Fruit fly (Drosophila melanogaster) whole organism, embryonic: Measurements from ENCODE around the gene Cp110.

Experiments
- Atf3 ChIP-seq: fragments of 200-800 bp; sonication (Bioruptor generic); optimal IDR thresholded peaks from 3 replicates; lab custom pipeline; 2016; ENCODE audit warnings: missing biosample characterization, missing genetic modification characterization
- Bteb2 ChIP-seq: fragments of 200-800 bp; sonication (Bioruptor generic); optimal IDR thresholded peaks from 2 replicates; lab custom pipeline; 2016; ENCODE audit warnings: missing biosample characterization, missing genetic modification characterization
- CG10147 ChIP-seq: fragments of 200-800 bp; sonication (Bioruptor generic); optimal IDR thresholded peaks from 2 replicates; lab custom pipeline; 2019; ENCODE audit warnings: missing biosample characterization, mild to moderate bottlenecking, missing genetic modification characterization, moderate library complexity
- CG10654 ChIP-seq: fragments of 200-800 bp; sonication (Bioruptor generic); optimal IDR thresholded peaks from 2 replicates; lab custom pipeline; 2016; ENCODE audit warnings: missing biosample characterization, missing genetic modification characterization
- CG10979 ChIP-seq: fragments of 200-800 bp; sonication (Bioruptor generic); optimal IDR thresholded peaks from 2 replicates; lab custom pipeline; 2018; ENCODE audit warnings: missing biosample characterization, mild to moderate bottlenecking, missing genetic modification characterization, moderate library complexity
- CG11696 ChIP-seq: fragments of 200-800 bp; sonication (Bioruptor generic); IDR thresholded peaks from 2 replicates; pipeline ENCODE4 v1.3.6; 2022; ENCODE audit warnings: missing biosample characterization, missing genetic modification characterization
- CG12769 ChIP-seq: fragments of 200-800 bp; sonication (Bioruptor generic); optimal IDR thresholded peaks from 2 replicates; lab custom pipeline; 2019; ENCODE audit warnings: missing biosample characterization, mild to moderate bottlenecking, missing genetic modification characterization, moderate library complexity
- CG14965 ChIP-seq: fragments of 200-800 bp; sonication (Bioruptor generic); optimal IDR thresholded peaks from 2 replicates; lab custom pipeline; 2016; ENCODE audit warnings: missing biosample characterization, missing genetic modification characterization, borderline replicate concordance
- CG15269 ChIP-seq: fragments of 200-800 bp; sonication (Bioruptor generic); optimal IDR thresholded peaks from 2 replicates; lab custom pipeline; 2018; ENCODE audit warnings: missing biosample characterization, mild to moderate bottlenecking, missing genetic modification characterization, moderate library complexity
- CG1529 ChIP-seq: fragments of 200-800 bp; sonication (Bioruptor generic); optimal IDR thresholded peaks from 3 replicates; lab custom pipeline; 2018; ENCODE audit warnings: missing biosample characterization, missing genetic modification characterization
- CG16815 ChIP-seq: fragments of 200-800 bp; sonication (Bioruptor generic); optimal IDR thresholded peaks from 3 replicates; lab custom pipeline; 2017; ENCODE audit warnings: missing biosample characterization, mild to moderate bottlenecking, missing genetic modification characterization
- CG17568 ChIP-seq: fragments of 200-800 bp; sonication (Bioruptor generic); optimal IDR thresholded peaks from 2 replicates; lab custom pipeline; 2018; ENCODE audit warnings: missing biosample characterization, mild to moderate bottlenecking, missing genetic modification characterization, moderate library complexity
- CG1832 ChIP-seq: fragments of 200-800 bp; sonication (Bioruptor generic); optimal IDR thresholded peaks from 2 replicates; lab custom pipeline; 2017; ENCODE audit warnings: missing biosample characterization, mild to moderate bottlenecking, missing genetic modification characterization, inconsistent platforms
- CG2120 ChIP-seq: fragments of 200-800 bp; sonication (Bioruptor generic); optimal IDR thresholded peaks from 3 replicates; lab custom pipeline; 2016; ENCODE audit warnings: missing biosample characterization, missing genetic modification characterization
- CG2199 ChIP-seq: fragments of 200-800 bp; sonication (Bioruptor generic); IDR thresholded peaks from 3 replicates; pipeline ENCODE4 v1.3.6; 2022; ENCODE audit warnings: missing biosample characterization, missing genetic modification characterization
- CG2678 ChIP-seq: fragments of 200-800 bp; sonication (Bioruptor generic); optimal IDR thresholded peaks from 3 replicates; lab custom pipeline; 2019; ENCODE audit warnings: missing biosample characterization, mild to moderate bottlenecking, missing genetic modification characterization, moderate library complexity
- CG31441 ChIP-seq: fragments of 200-800 bp; sonication (Bioruptor generic); IDR thresholded peaks from 2 replicates; pipeline ENCODE4 v1.3.6; 2022; ENCODE audit warnings: missing biosample characterization, missing genetic modification characterization
- CG3163 ChIP-seq: fragments of 200-800 bp; sonication (Bioruptor generic); optimal IDR thresholded peaks from 3 replicates; lab custom pipeline; 2016; ENCODE audit warnings: missing biosample characterization, missing genetic modification characterization
- CG32532 ChIP-seq: fragments of 200-800 bp; sonication (Bioruptor generic); IDR thresholded peaks from 2 replicates; pipeline ENCODE4 v1.3.6; 2022; ENCODE audit warnings: missing biosample characterization, missing genetic modification characterization
- CG34376 ChIP-seq: fragments of 200-800 bp; sonication (Bioruptor generic); optimal IDR thresholded peaks from 2 replicates; lab custom pipeline; 2018; ENCODE audit warnings: missing biosample characterization, mild to moderate bottlenecking, missing genetic modification characterization
- CG3847 ChIP-seq: fragments of 200-800 bp; sonication (Bioruptor generic); IDR thresholded peaks from 2 replicates; pipeline ENCODE4 v1.3.6; 2022; ENCODE audit warnings: missing biosample characterization, missing genetic modification characterization
- CG8290 ChIP-seq, 3 experiments: fragments of 200-800 bp; sonication (Bioruptor generic); optimal IDR thresholded peaks; 2 replicates each; lab custom pipeline; 2016 to 2019; ENCODE audit warnings: missing biosample characterization in 3 of 3, missing genetic modification characterization in 3 of 3, mild to moderate bottlenecking in 2 of 3, moderate library complexity in 1 of 3
- CG8944 ChIP-seq: fragments of 200-800 bp; sonication (Bioruptor generic); optimal IDR thresholded peaks from 3 replicates; lab custom pipeline; 2016; ENCODE audit warnings: missing biosample characterization, missing genetic modification characterization
- CG9437 ChIP-seq: fragments of 200-800 bp; sonication (Bioruptor generic); optimal IDR thresholded peaks from 2 replicates; lab custom pipeline; 2018; ENCODE audit warnings: missing biosample characterization, mild to moderate bottlenecking, missing genetic modification characterization
- CTCF ChIP-seq: fragments of 200-800 bp; sonication (Bioruptor generic); optimal IDR thresholded peaks from 2 replicates; lab custom pipeline; 2017; ENCODE audit warnings: missing biosample characterization, mild to moderate bottlenecking, missing genetic modification characterization, moderate library complexity
- D19A ChIP-seq: fragments of 200-800 bp; optimal IDR thresholded peaks from 3 replicates; lab custom pipeline; 2019; ENCODE audit warnings: missing biosample characterization, mild to moderate bottlenecking, missing genetic modification characterization, moderate library complexity
- Dek ChIP-seq: fragments of 200-800 bp; sonication (Bioruptor generic); optimal IDR thresholded peaks from 3 replicates; lab custom pipeline; 2019; ENCODE audit warnings: missing biosample characterization, mild to moderate bottlenecking, missing genetic modification characterization, moderate library complexity
- Dll ChIP-seq: fragments of 200-800 bp; sonication (Bioruptor generic); IDR thresholded peaks from 4 replicates; pipeline ENCODE4 v1.3.6; 2022; ENCODE audit warnings: missing biosample characterization, missing genetic modification characterization; ENCODE audit not compliant: partially characterized antibody
- Ets65A ChIP-seq: fragments of 200-800 bp; sonication (Bioruptor generic); peaks from one replicate; lab custom pipeline; 2016; ENCODE audit warnings: missing biosample characterization, missing genetic modification characterization
- Ets97D ChIP-seq: fragments of 200-800 bp; sonication (Bioruptor generic); optimal IDR thresholded peaks from 3 replicates; lab custom pipeline; 2016; ENCODE audit warnings: missing biosample characterization, missing genetic modification characterization
- H15 ChIP-seq: fragments of 200-800 bp; sonication (Bioruptor generic); IDR thresholded peaks from 3 replicates; pipeline ENCODE4 v1.3.6; 2022; ENCODE audit warnings: missing biosample characterization, missing genetic modification characterization
- HHEX ChIP-seq: fragments of 200-800 bp; sonication (Bioruptor generic); optimal IDR thresholded peaks from 3 replicates; lab custom pipeline; 2017; ENCODE audit warnings: missing biosample characterization, mild to moderate bottlenecking, missing genetic modification characterization, missing genetic modification reagents
- Hmr ChIP-seq: fragments of 200-800 bp; sonication (Bioruptor generic); optimal IDR thresholded peaks from 3 replicates; lab custom pipeline; 2017; ENCODE audit warnings: mild to moderate bottlenecking, missing biosample characterization, missing genetic modification reagents, missing genetic modification characterization
- MESR4 ChIP-seq: fragments of 200-800 bp; sonication (Bioruptor generic); optimal IDR thresholded peaks from 2 replicates; lab custom pipeline; 2018; ENCODE audit warnings: missing biosample characterization, mild to moderate bottlenecking, missing genetic modification characterization, moderate library complexity
- Med ChIP-seq: fragments of 200-800 bp; sonication (Bioruptor generic); peaks from one replicate; lab custom pipeline; 2016; ENCODE audit warnings: missing biosample characterization, missing genetic modification characterization, mild to moderate bottlenecking, inconsistent platforms, moderate library complexity
- Stat92E ChIP-seq, 3 experiments: fragments of >200 bp in 2 of 3; fragments of 200-800 bp in 1 of 3; sonication (Bioruptor generic) in 1 of 3; optimal IDR thresholded peaks; 2 replicates each; lab custom pipeline; 2017 to 2019; ENCODE audit warnings: missing biosample characterization in 3 of 3, missing genetic modification characterization in 3 of 3, mild to moderate bottlenecking in 1 of 3, moderate library complexity in 1 of 3
- Xbp1 ChIP-seq: fragments of 200-800 bp; sonication (Bioruptor generic); optimal IDR thresholded peaks from 3 replicates; lab custom pipeline; 2016; ENCODE audit warnings: missing biosample characterization, mild to moderate bottlenecking, missing genetic modification characterization
- YL-1 ChIP-seq: fragments of 200-800 bp; sonication (Bioruptor generic); optimal IDR thresholded peaks from 3 replicates; lab custom pipeline; 2017; ENCODE audit warnings: missing biosample characterization, mild to moderate bottlenecking, missing genetic modification characterization
- az2 ChIP-seq: fragments of 200-800 bp; sonication (Bioruptor generic); optimal IDR thresholded peaks from 3 replicates; lab custom pipeline; 2016; ENCODE audit warnings: missing biosample characterization, missing genetic modification characterization
- bowl ChIP-seq: fragments of 200-800 bp; sonication (Bioruptor generic); IDR thresholded peaks from 2 replicates; pipeline ENCODE4 v1.3.6; 2022; ENCODE audit warnings: missing biosample characterization, missing genetic modification characterization
- bsh ChIP-seq, 2 experiments: fragments of 200-800 bp; sonication (Bioruptor generic); optimal IDR thresholded peaks; 2 replicates each; lab custom pipeline; 2017 to 2018; ENCODE audit warnings: mild to moderate bottlenecking in 2 of 2, missing biosample characterization in 2 of 2, missing genetic modification characterization in 2 of 2, moderate library complexity in 1 of 2
- caup ChIP-seq: fragments of 200-800 bp; sonication (Bioruptor generic); optimal IDR thresholded peaks from 3 replicates; lab custom pipeline; 2017; ENCODE audit warnings: missing biosample characterization, mild to moderate bottlenecking, missing genetic modification characterization, moderate library complexity; ENCODE audit not compliant: severe bottlenecking
- cg ChIP-seq: fragments of 200-800 bp; sonication (Bioruptor generic); optimal IDR thresholded peaks from 3 replicates; lab custom pipeline; 2019; ENCODE audit warnings: missing biosample characterization, mild to moderate bottlenecking, missing genetic modification characterization, moderate library complexity
- ewg ChIP-seq: fragments of 200-800 bp; sonication (Bioruptor generic); optimal IDR thresholded peaks from 3 replicates; lab custom pipeline; 2017; ENCODE audit warnings: mild to moderate bottlenecking, missing biosample characterization, missing genetic modification reagents, missing genetic modification characterization
- gce ChIP-seq: fragments of 200-800 bp; sonication (Bioruptor generic); IDR thresholded peaks from 3 replicates; pipeline ENCODE4 v1.3.6; 2022; ENCODE audit warnings: missing biosample characterization, missing genetic modification characterization
- hb ChIP-seq: fragments of 200-800 bp; sonication (Bioruptor generic); IDR thresholded peaks from 3 replicates; pipeline ENCODE4 v1.3.6; 2022; ENCODE audit warnings: missing biosample characterization, missing genetic modification characterization; ENCODE audit not compliant: partially characterized antibody
- knrl ChIP-seq: fragments of 200-800 bp; sonication (Bioruptor generic); IDR thresholded peaks from 3 replicates; pipeline ENCODE4 v1.3.6; 2022; ENCODE audit warnings: missing biosample characterization, missing genetic modification characterization; ENCODE audit not compliant: partially characterized antibody
- salm ChIP-seq: fragments of 200-800 bp; sonication (Bioruptor generic); optimal IDR thresholded peaks from 2 replicates; lab custom pipeline; 2018; ENCODE audit warnings: missing biosample characterization, mild to moderate bottlenecking, missing genetic modification characterization
- sima ChIP-seq: fragments of 200-800 bp; sonication (Bioruptor generic); optimal IDR thresholded peaks from 2 replicates; lab custom pipeline; 2016; ENCODE audit warnings: missing biosample characterization, missing genetic modification characterization
- sr ChIP-seq: fragments of 200-800 bp; sonication (Bioruptor generic); IDR thresholded peaks from 3 replicates; pipeline ENCODE4 v1.3.6; 2022; ENCODE audit warnings: missing biosample characterization, missing genetic modification characterization
- zen ChIP-seq: fragments of 200-800 bp; sonication (Bioruptor generic); optimal IDR thresholded peaks from 3 replicates; lab custom pipeline; 2018; ENCODE audit warnings: missing biosample characterization, mild to moderate bottlenecking, missing genetic modification characterization, moderate library complexity

Cp110 gene

dm6 chrX:22480612-22481011 lies 1.3 kb upstream of the Cp110 start:
- no peak for TF ChIP-seq zen (tag; lab: Kevin White, UChicago)
- peak; percentile 15; the same call in 1 of the 2 replicates for TF ChIP-seq CG32532 (GFP tag; lab: Robert Waterston, UW)
- TF ChIP-seq CG8290 (GFP tag; optimal IDR thresholded peaks at IDR 0.05; lab: Kevin White, UChicago), result no peak
- TF ChIP-seq CG8290 (tag; optimal IDR thresholded peaks at IDR 0.05; lab: Kevin White, UChicago), result no peak
- TF ChIP-seq HHEX (GFP tag; lab: Kevin White, UChicago), result no peak
- TF ChIP-seq CG31441 (GFP tag; lab: Robert Waterston, UW), result no peak
- TF ChIP-seq CG1529 (GFP tag; lab: Kevin White, UChicago), result no peak
- TF ChIP-seq Med, result peak; percentile 45
- no peak for TF ChIP-seq CG2678 (tag; lab: Kevin White, UChicago)
- no peak for TF ChIP-seq CG2120 (GFP tag; lab: Kevin White, UChicago)
- no peak for TF ChIP-seq MESR4 (GFP tag; lab: Kevin White, UChicago)
- no peak for TF ChIP-seq CG14965
- no peak for TF ChIP-seq CG9437 (GFP tag; lab: Kevin White, UChicago)
- TF ChIP-seq D19A (tag; lab: Kevin White, UChicago), result peak; percentile 53
- peak; percentile 89 for TF ChIP-seq ewg (GFP tag; lab: Kevin White, UChicago)
- TF ChIP-seq CG10654, result no peak
- TF ChIP-seq CG34376 (GFP tag; lab: Kevin White, UChicago), result no peak
- TF ChIP-seq Atf3 (GFP tag; lab: Kevin White, UChicago), result no peak
- TF ChIP-seq gce (GFP tag; lab: Robert Waterston, UW), result no peak
- no peak for TF ChIP-seq bsh (GFP tag; optimal IDR thresholded peaks at IDR 0.05; lab: Kevin White, UChicago)
- TF ChIP-seq Ets65A (GFP tag; lab: Kevin White, UChicago), result no peak
- TF ChIP-seq knrl (GFP tag; lab: Robert Waterston, UW), result no peak
- 0 out of 3 replicates have a peak, but pooled peaks have one; percentile 9 for TF ChIP-seq CG2199
- TF ChIP-seq CG8944 (GFP tag; lab: Kevin White, UChicago), result no peak
- peak; percentile 18 for TF ChIP-seq Hmr
- peak; percentile 48 for TF ChIP-seq Ets97D

- TF ChIP-seq CTCF (GFP tag; lab: Kevin White, UChicago) (no peak), hb (no peak), YL-1 (GFP tag; lab: Kevin White, UChicago) (peak; percentile 24), Xbp1 (no peak), CG3847 (GFP tag; lab: Robert Waterston, UW) (no peak), Bteb2 (GFP tag; lab: Kevin White, UChicago) (no peak), sr (0 out of 3 replicates have a peak, but pooled peaks have one; percentile 14), CG1832 (GFP tag; lab: Kevin White, UChicago) (peak; percentile 67), Dek (tag; lab: Kevin White, UChicago) (no peak), CG11696 (GFP tag; lab: Robert Waterston, UW) (no peak), H15 (GFP tag; lab: Robert Waterston, UW) (no peak), salm (tag; lab: Kevin White, UChicago) (no peak), CG15269 (tag; lab: Kevin White, UChicago) (no peak), CG10979 (tag; lab: Kevin White, UChicago) (no peak), az2 (no peak), cg (peak; percentile 44), caup (no peak), bowl (GFP tag; lab: Robert Waterston, UW) (no peak), bsh (GFP tag; optimal IDR thresholded peaks at IDR 0.05; lab: Kevin White, UChicago) (no peak), CG12769 (tag; lab: Kevin White, UChicago) (peak; percentile 12), sima (GFP tag; lab: Kevin White, UChicago) (no peak), CG17568 (GFP tag; lab: Kevin White, UChicago) (no peak), CG16815 (no peak), CG3163 (no peak), CG10147 (GFP tag; lab: Kevin White, UChicago) (peak; percentile 1), Stat92E (GFP tag; optimal IDR thresholded peaks at IDR 0.05; lab: Kevin White, UChicago) (no peak), Dll (GFP tag; lab: Robert Waterston, UW) (no peak)
Measured at dm6 chrX:22481131-22481530, 751 bp upstream of the Cp110 start.
